Worm (Caenorhabditis elegans) whole organism, young adult: Measurements from ENCODE around the gene pen-2.

Experiments used
- C17E4.6 ChIP-seq: fragments of 200-800 bp; sonication (Bioruptor generic); IDR thresholded peaks from 2 replicates; pipeline ENCODE4 v1.3.6; 2022; ENCODE audit warnings: missing genetic modification reagents, missing genetic modification characterization, missing compliant biosample characterization
- F33H1.4 ChIP-seq: fragments of 200-800 bp; sonication (Bioruptor generic); IDR thresholded peaks from 2 replicates; pipeline ENCODE4 v1.3.6; 2022; ENCODE audit warnings: missing genetic modification reagents, missing genetic modification characterization, missing compliant biosample characterization
- F49E8.2 ChIP-seq: sonication (generic microtip); optimal IDR thresholded peaks from 3 replicates; lab custom pipeline; 2017; ENCODE audit warnings: missing genetic modification characterization, mild to moderate bottlenecking, missing compliant biosample characterization, antibody characterized with exemption, moderate library complexity; ENCODE audit not compliant: insufficient read depth
- T07F8.4 ChIP-seq: sonication (generic microtip); optimal IDR thresholded peaks from 2 replicates; lab custom pipeline; 2016; ENCODE audit warnings: mild to moderate bottlenecking, missing genetic modification characterization, moderate library complexity, missing compliant biosample characterization
- Y53G8AR.9 ChIP-seq: fragments of 200-800 bp; sonication (Bioruptor generic); conservative IDR thresholded peaks from 2 replicates; pipeline ENCODE4 v1.3.6; 2022; ENCODE audit warnings: missing genetic modification reagents, missing genetic modification characterization, missing compliant biosample characterization
- Y95B8A.8 ChIP-seq: fragments of 200-800 bp; sonication (Bioruptor generic); IDR thresholded peaks from 2 replicates; pipeline ENCODE4 v1.3.6; 2022; ENCODE audit warnings: missing genetic modification reagents, missing genetic modification characterization, missing compliant biosample characterization
- ama-1 ChIP-seq, 3 experiments: fragments of 150-350 bp in 1 of 3; sonication (generic microtip) in 2 of 3; optimal IDR thresholded peaks; 2 replicates each; lab custom pipeline; 2014 to 2018; ENCODE audit warnings: missing biosample characterization in 2 of 3, missing genetic modification characterization in 2 of 3, missing genetic modification reagents in 2 of 3
- aptf-3 ChIP-seq: fragments of 200-800 bp; sonication (Bioruptor generic); IDR thresholded peaks from 2 replicates; pipeline ENCODE4 v1.3.6; 2022; ENCODE audit warnings: missing genetic modification characterization, missing compliant biosample characterization
- atf-7 ChIP-seq: sonication (generic microtip); optimal IDR thresholded peaks from 2 replicates; lab custom pipeline; 2017; ENCODE audit warnings: mild to moderate bottlenecking, missing genetic modification characterization, missing compliant biosample characterization
- attf-3 ChIP-seq: fragments of 200-800 bp; sonication (Bioruptor generic); conservative IDR thresholded peaks from 2 replicates; pipeline ENCODE4 v1.3.6; 2022; ENCODE audit warnings: missing genetic modification reagents, missing genetic modification characterization, missing compliant biosample characterization
- attf-5 ChIP-seq: fragments of 200-800 bp; sonication (Bioruptor generic); optimal IDR thresholded peaks from 2 replicates; lab custom pipeline; 2018; ENCODE audit warnings: mild to moderate bottlenecking, missing genetic modification characterization, missing compliant biosample characterization
- ccch-3 ChIP-seq: fragments of 200-800 bp; sonication (Bioruptor generic); optimal IDR thresholded peaks from 2 replicates; lab custom pipeline; 2018; ENCODE audit warnings: mild to moderate bottlenecking, missing genetic modification characterization, missing compliant biosample characterization
- ceh-27 ChIP-seq: fragments of 200-800 bp; sonication (Bioruptor generic); optimal IDR thresholded peaks from 2 replicates; lab custom pipeline; 2018; ENCODE audit warnings: mild to moderate bottlenecking, missing genetic modification characterization, moderate library complexity, missing compliant biosample characterization
- ceh-58 ChIP-seq: fragments of 200-800 bp; sonication (Bioruptor generic); IDR thresholded peaks from 2 replicates; pipeline ENCODE4 v1.3.6; 2022; ENCODE audit warnings: missing genetic modification characterization, missing compliant biosample characterization
- chd-7 ChIP-seq: sonication (generic microtip); optimal IDR thresholded peaks from 2 replicates; lab custom pipeline; 2016; ENCODE audit warnings: mild to moderate bottlenecking, missing genetic modification characterization, moderate library complexity, missing compliant biosample characterization
- dpff-1 ChIP-seq: sonication (generic microtip); optimal IDR thresholded peaks from 2 replicates; lab custom pipeline; 2017; ENCODE audit warnings: mild to moderate bottlenecking, missing genetic modification characterization, missing compliant biosample characterization
- egl-18 ChIP-seq: fragments of 200-800 bp; sonication (Bioruptor generic); IDR thresholded peaks from 2 replicates; pipeline ENCODE4 v1.3.6; 2022; ENCODE audit warnings: missing genetic modification reagents, missing genetic modification characterization, missing compliant biosample characterization
- egrh-3 ChIP-seq: fragments of 200-800 bp; sonication (Bioruptor generic); IDR thresholded peaks from 2 replicates; pipeline ENCODE4 v1.3.6; 2022; ENCODE audit warnings: missing genetic modification reagents, missing genetic modification characterization, missing compliant biosample characterization
- fkh-3 ChIP-seq: sonication (generic microtip); optimal IDR thresholded peaks from 2 replicates; lab custom pipeline; 2016; ENCODE audit warnings: mild to moderate bottlenecking, missing genetic modification characterization, missing compliant biosample characterization
- him-1 ChIP-seq: sonication (generic microtip); optimal IDR thresholded peaks from 2 replicates; lab custom pipeline; 2016; ENCODE audit warnings: missing genotype, missing genetic modification reagents, missing genetic modification characterization, missing compliant biosample characterization
- hlh-12 ChIP-seq: sonication (generic microtip); optimal IDR thresholded peaks from 2 replicates; lab custom pipeline; 2016; ENCODE audit warnings: missing genetic modification characterization, missing compliant biosample characterization
- hmg-1.2 ChIP-seq: fragments of 200-800 bp; sonication (Bioruptor generic); IDR thresholded peaks from 2 replicates; pipeline ENCODE4 v1.3.6; 2022; ENCODE audit warnings: missing genetic modification reagents, missing genetic modification characterization, missing compliant biosample characterization
- hmg-20 ChIP-seq: fragments of 200-800 bp; sonication (Bioruptor generic); IDR thresholded peaks from 2 replicates; pipeline ENCODE4 v1.3.6; 2022; ENCODE audit warnings: missing genetic modification reagents, missing genetic modification characterization, missing compliant biosample characterization
- hrde-1 ChIP-seq: sonication (generic microtip); optimal IDR thresholded peaks from 2 replicates; lab custom pipeline; 2016; ENCODE audit warnings: missing genetic modification characterization, mild to moderate bottlenecking, missing compliant biosample characterization, moderate library complexity, missing genotype, missing genetic modification reagents, borderline replicate concordance
- lag-1 ChIP-seq: fragments of 200-800 bp; sonication (Bioruptor generic); IDR thresholded peaks from 2 replicates; pipeline ENCODE4 v1.3.6; 2022; ENCODE audit warnings: missing genetic modification reagents, missing genetic modification characterization, missing compliant biosample characterization
- let-526 ChIP-seq: fragments of 200-800 bp; sonication (Bioruptor generic); IDR thresholded peaks from 2 replicates; pipeline ENCODE4 v1.3.6; 2022; ENCODE audit warnings: missing genetic modification reagents, missing genetic modification characterization, missing compliant biosample characterization
- lsl-1 ChIP-seq: fragments of 200-800 bp; sonication (Bioruptor generic); optimal IDR thresholded peaks from 2 replicates; lab custom pipeline; 2018; ENCODE audit warnings: mild to moderate bottlenecking, missing genetic modification characterization, moderate library complexity, missing compliant biosample characterization
- madf-10 ChIP-seq: sonication (generic microtip); optimal IDR thresholded peaks from 2 replicates; lab custom pipeline; 2016; ENCODE audit warnings: mild to moderate bottlenecking, missing genetic modification characterization, missing compliant biosample characterization
- madf-8 ChIP-seq: fragments of 200-800 bp; sonication (Bioruptor generic); conservative IDR thresholded peaks from 2 replicates; pipeline ENCODE4 v1.3.6; 2022; ENCODE audit warnings: missing genetic modification reagents, missing genetic modification characterization, missing compliant biosample characterization
- mcd-1 ChIP-seq: fragments of 200-800 bp; sonication (Bioruptor generic); IDR thresholded peaks from 2 replicates; pipeline ENCODE4 v1.3.6; 2022; ENCODE audit warnings: missing genetic modification reagents, missing genetic modification characterization, missing compliant biosample characterization
- mes-4 ChIP-seq: sonication (generic microtip); optimal IDR thresholded peaks from 2 replicates; lab custom pipeline; 2016; ENCODE audit warnings: missing genotype, missing genetic modification characterization, missing compliant biosample characterization
- mxl-1 ChIP-seq: sonication (generic microtip); optimal IDR thresholded peaks from 2 replicates; lab custom pipeline; 2016; ENCODE audit warnings: missing genetic modification characterization, missing compliant biosample characterization
- nfya-1 ChIP-seq: sonication (generic microtip); optimal IDR thresholded peaks from 2 replicates; lab custom pipeline; 2017; ENCODE audit warnings: antibody characterized with exemption, missing compliant biosample characterization, missing genetic modification characterization, borderline replicate concordance; ENCODE audit not compliant: insufficient read depth
- nhr-120 ChIP-seq: fragments of 200-800 bp; sonication (Bioruptor generic); IDR thresholded peaks from 2 replicates; pipeline ENCODE4 v1.3.6; 2022; ENCODE audit warnings: missing genetic modification characterization, missing compliant biosample characterization
- nhr-90 ChIP-seq: sonication (generic microtip); optimal IDR thresholded peaks from 2 replicates; lab custom pipeline; 2016; ENCODE audit warnings: missing genotype, mild to moderate bottlenecking, missing genetic modification characterization, missing compliant biosample characterization
- rec-8 ChIP-seq, 2 experiments: sonication (generic microtip); optimal IDR thresholded peaks; 2 replicates each; lab custom pipeline; 2016; ENCODE audit warnings: mild to moderate bottlenecking in 2 of 2, missing genetic modification characterization in 2 of 2, missing genetic modification reagents in 2 of 2, missing genotype in 2 of 2, missing biosample characterization in 1 of 2, missing compliant biosample characterization in 1 of 2, moderate library complexity in 1 of 2
- sdz-38 ChIP-seq: sonication (generic microtip); optimal IDR thresholded peaks from 2 replicates; lab custom pipeline; 2016; ENCODE audit warnings: missing genotype, missing genetic modification characterization, missing compliant biosample characterization
- snpc-1.3 ChIP-seq: sonication (generic microtip); optimal IDR thresholded peaks from 2 replicates; lab custom pipeline; 2017; ENCODE audit warnings: missing genetic modification characterization, mild to moderate bottlenecking, missing compliant biosample characterization, antibody characterized with exemption, moderate library complexity, missing genotype, missing genetic modification reagents; ENCODE audit not compliant: insufficient read depth
- snpc-4 ChIP-seq, 5 experiments: fragments of 150-350 bp in 1 of 5; sonication (generic microtip) in 4 of 5; optimal IDR thresholded peaks; 2 replicates each; lab custom pipeline; 2014 to 2018; ENCODE audit warnings: missing genetic modification characterization in 5 of 5, missing biosample characterization in 3 of 5, antibody characterized with exemption in 2 of 5, mild to moderate bottlenecking in 2 of 5, missing compliant biosample characterization in 2 of 5, missing genotype in 2 of 5, moderate library complexity in 2 of 5, missing genetic modification reagents in 1 of 5
- sptf-2 ChIP-seq: fragments of 200-800 bp; sonication (Bioruptor generic); optimal IDR thresholded peaks from 2 replicates; lab custom pipeline; 2018; ENCODE audit warnings: mild to moderate bottlenecking, missing genetic modification characterization, missing compliant biosample characterization
- tbp1 ChIP-seq: fragments of 200-800 bp; sonication (Bioruptor generic); optimal IDR thresholded peaks from 2 replicates; lab custom pipeline; 2018; ENCODE audit warnings: mild to moderate bottlenecking, missing genetic modification characterization, missing compliant biosample characterization
- tbx-9 ChIP-seq: sonication (generic microtip); optimal IDR thresholded peaks from 2 replicates; lab custom pipeline; 2016; ENCODE audit warnings: borderline replicate concordance, missing genetic modification characterization, inconsistent platforms, missing compliant biosample characterization
- unc-130 ChIP-seq: sonication (generic microtip); optimal IDR thresholded peaks from 2 replicates; lab custom pipeline; 2016; ENCODE audit warnings: missing genetic modification reagents, missing genetic modification characterization, missing compliant biosample characterization
- zfh-2 ChIP-seq: fragments of 200-800 bp; sonication (Bioruptor generic); conservative IDR thresholded peaks from 2 replicates; pipeline ENCODE4 v1.3.6; 2022; ENCODE audit warnings: missing genetic modification reagents, missing genetic modification characterization, missing compliant biosample characterization
- ztf-22 ChIP-seq: fragments of 200-800 bp; sonication (Bioruptor generic); optimal IDR thresholded peaks from 2 replicates; lab custom pipeline; 2018; ENCODE audit warnings: mild to moderate bottlenecking, missing genetic modification characterization, moderate library complexity, missing compliant biosample characterization
- ztf-25 ChIP-seq: fragments of 200-800 bp; sonication (Bioruptor generic); IDR thresholded peaks from 2 replicates; pipeline ENCODE4 v1.3.6; 2022; ENCODE audit warnings: missing genetic modification reagents, missing genetic modification characterization, missing compliant biosample characterization
- ztf-26 ChIP-seq: sonication (generic microtip); optimal IDR thresholded peaks from 2 replicates; lab custom pipeline; 2017; ENCODE audit warnings: missing genetic modification characterization, missing compliant biosample characterization
- ztf-3 ChIP-seq: fragments of 200-800 bp; sonication (Bioruptor generic); optimal IDR thresholded peaks from 2 replicates; lab custom pipeline; 2018; ENCODE audit warnings: mild to moderate bottlenecking, missing genetic modification characterization, missing compliant biosample characterization

pen-2 gene

ce11 chrIII:11353499-11353898 is 10.4 kb downstream of the pen-2 start (continued):
- TF ChIP-seq egl-18 (GFP tag; lab: Robert Waterston, UW) (no peak), nhr-120 (GFP tag; lab: Robert Waterston, UW) (no peak), sdz-38 (tag; lab: Kevin White, UChicago) (no peak), tbp1 (GFP tag; lab: Kevin White, UChicago) (peak; percentile 86), mes-4 (tag; lab: Kevin White, UChicago) (no peak), mxl-1 (no peak), tbx-9 (tag; lab: Kevin White, UChicago) (no peak), unc-130 (GFP tag; lab: Kevin White, UChicago) (no peak), T07F8.4 (tag; lab: Kevin White, UChicago) (no peak), Y95B8A.8 (no peak), ztf-3 (no peak), atf-7 (tag; lab: Kevin White, UChicago) (no peak), nfya-1 (tag; lab: Kevin White, UChicago) (no peak), snpc-1.3 (tag; lab: Kevin White, UChicago) (peak; percentile 19), madf-10 (peak; percentile 4), lag-1 (no peak), ztf-26 (tag; lab: Kevin White, UChicago) (no peak), madf-8 (GFP tag; lab: Robert Waterston, UW) (no peak), sptf-2 (GFP tag; lab: Kevin White, UChicago) (no peak), ccch-3 (GFP tag; lab: Kevin White, UChicago) (no peak), egrh-3 (GFP tag; lab: Robert Waterston, UW) (no peak), zfh-2 (GFP tag; lab: Robert Waterston, UW) (no peak), let-526 (GFP tag; lab: Robert Waterston, UW) (no peak), C17E4.6 (no peak), hmg-1.2 (GFP tag; lab: Robert Waterston, UW) (peak; percentile 41; the same call in 1 of the 2 replicates), fkh-3 (tag; lab: Kevin White, UChicago) (no peak), nhr-90 (tag; lab: Kevin White, UChicago) (peak; percentile 15), ceh-27 (GFP tag; lab: Kevin White, UChicago) (no peak), ama-1 (optimal IDR thresholded peaks at IDR 0.05; lab: Kevin White, UChicago) (no peak), ama-1 (GFP tag; optimal IDR thresholded peaks at IDR 0.05; lab: Kevin White, UChicago) (peak in 1 of 2 experiments; percentile 21), hmg-20 (no peak), mcd-1 (0 out of 2 replicates have a peak, but pooled peaks have one; percentile 20), rec-8 (tag; optimal IDR thresholded peaks at IDR 0.05; lab: Kevin White, UChicago) (no peak), dpff-1 (tag; lab: Kevin White, UChicago) (no peak), hrde-1 (tag; lab: Kevin White, UChicago) (no peak), F49E8.2 (tag; lab: Kevin White, UChicago) (peak; percentile 30), attf-5 (peak; percentile 3), aptf-3 (no peak), ztf-25 (GFP tag; lab: Robert Waterston, UW) (peak; percentile 72), attf-3 (GFP tag; lab: Robert Waterston, UW) (no peak), him-1 (no peak), snpc-4 (GFP tag; optimal IDR thresholded peaks at IDR 0.05; lab: Kevin White, UChicago) (no peak), snpc-4 (tag; optimal IDR thresholded peaks at IDR 0.05; lab: Kevin White, UChicago) (peak in 2 of 4 experiments; percentile 56 to 61), hlh-12 (tag; lab: Kevin White, UChicago) (no peak), Y53G8AR.9 (no peak), chd-7 (tag; lab: Kevin White, UChicago) (no peak), F33H1.4 (GFP tag; lab: Robert Waterston, UW) (0 out of 2 replicates have a peak, but pooled peaks have one; percentile 23), ztf-22 (GFP tag; lab: Kevin White, UChicago) (no peak), ceh-58 (no peak), lsl-1 (GFP tag; lab: Kevin White, UChicago) (peak; percentile 17)
